Worm (Caenorhabditis elegans) whole organism, mixed stage, embryonic: ENCODE data around the gene srt-4.
"Not testable (repeated sequence)": the region's sequence is repeated elsewhere in the genome, so short reads cannot be mapped to it uniquely, and the experiment has no call there.

Experiments
- M03D4.4 ChIP-seq: sonication (generic microtip); optimal IDR thresholded peaks from 2 replicates; lab custom pipeline; 2017; ENCODE audit warnings: mild to moderate bottlenecking, missing genetic modification characterization, missing compliant biosample characterization
- bed-3 ChIP-seq: fragments of 200-800 bp; sonication (Bioruptor generic); optimal IDR thresholded peaks from 3 replicates; lab custom pipeline; 2018; ENCODE audit warnings: mild to moderate bottlenecking, missing genetic modification characterization, moderate library complexity, missing compliant biosample characterization
- blmp-1 ChIP-seq: fragments of 150-350 bp; optimal IDR thresholded peaks from 2 replicates; lab custom pipeline; 2014; ENCODE audit warnings: missing biosample characterization, missing genetic modification characterization
- ceh-39 ChIP-seq: fragments of 150-350 bp; optimal IDR thresholded peaks from 2 replicates; lab custom pipeline; 2014; ENCODE audit warnings: missing biosample characterization, missing genetic modification characterization
- ces-1 ChIP-seq: fragments of 150-350 bp; optimal IDR thresholded peaks from 2 replicates; lab custom pipeline; 2014; ENCODE audit warnings: missing biosample characterization, missing genetic modification reagents, missing genetic modification characterization
- cnd-1 ChIP-seq: fragments of 200-800 bp; sonication (Bioruptor generic); optimal IDR thresholded peaks from 2 replicates; lab custom pipeline; 2018; ENCODE audit warnings: mild to moderate bottlenecking, missing genetic modification characterization, missing compliant biosample characterization
- elt-1 ChIP-seq: sonication (generic microtip); optimal IDR thresholded peaks from 2 replicates; lab custom pipeline; 2017; ENCODE audit warnings: missing genetic modification characterization, mild to moderate bottlenecking, missing compliant biosample characterization, antibody characterized with exemption, moderate library complexity, borderline replicate concordance; ENCODE audit not compliant: insufficient read depth
- elt-3 ChIP-seq: fragments of 150-350 bp; optimal IDR thresholded peaks from 2 replicates; lab custom pipeline; 2014; ENCODE audit warnings: missing biosample characterization, missing genetic modification characterization
- flh-1 ChIP-seq: fragments of 200-800 bp; sonication (Bioruptor generic); optimal IDR thresholded peaks from 2 replicates; lab custom pipeline; 2018; ENCODE audit warnings: mild to moderate bottlenecking, missing genetic modification characterization, moderate library complexity, missing compliant biosample characterization
- hlh-1 ChIP-seq: fragments of 150-350 bp; optimal IDR thresholded peaks from 2 replicates; lab custom pipeline; 2014; ENCODE audit warnings: missing biosample characterization, missing genetic modification reagents, missing genetic modification characterization
- lsy-2 ChIP-seq: fragments of 150-350 bp; optimal IDR thresholded peaks from 2 replicates; lab custom pipeline; 2014; ENCODE audit warnings: missing biosample characterization, missing genetic modification characterization
- mab-5 ChIP-seq: fragments of 150-350 bp; optimal IDR thresholded peaks from 2 replicates; lab custom pipeline; 2014; ENCODE audit warnings: missing biosample characterization, missing genetic modification characterization
- mep-1 ChIP-seq: fragments of 150-350 bp; optimal IDR thresholded peaks from 2 replicates; lab custom pipeline; 2017; ENCODE audit warnings: missing biosample characterization, missing genetic modification reagents, missing genetic modification characterization, inconsistent platforms
- mls-2 ChIP-seq: sonication (generic microtip); optimal IDR thresholded peaks from 2 replicates; lab custom pipeline; 2016; ENCODE audit warnings: mild to moderate bottlenecking, missing genetic modification characterization, moderate library complexity, missing compliant biosample characterization
- nhr-12 ChIP-seq: fragments of 150-350 bp; optimal IDR thresholded peaks from 2 replicates; lab custom pipeline; 2014; ENCODE audit warnings: missing biosample characterization, missing genetic modification characterization
- nhr-2 ChIP-seq: fragments of 150-350 bp; optimal IDR thresholded peaks from 2 replicates; lab custom pipeline; 2014; ENCODE audit warnings: missing biosample characterization, missing genetic modification characterization
- nhr-237 ChIP-seq: fragments of 150-350 bp; optimal IDR thresholded peaks from 2 replicates; lab custom pipeline; 2014; ENCODE audit warnings: missing biosample characterization, missing genetic modification characterization
- nhr-28 ChIP-seq: fragments of 150-350 bp; optimal IDR thresholded peaks from 2 replicates; lab custom pipeline; 2014; ENCODE audit warnings: missing biosample characterization, missing genetic modification characterization
- nhr-76 ChIP-seq: sonication (generic microtip); optimal IDR thresholded peaks from 2 replicates; lab custom pipeline; 2017; ENCODE audit warnings: missing biosample characterization, missing genetic modification characterization
- pha-4 ChIP-seq: fragments of 150-350 bp; optimal IDR thresholded peaks from 2 replicates; lab custom pipeline; 2018; ENCODE audit warnings: missing biosample characterization, missing genetic modification reagents, missing genetic modification characterization
- sem-2 ChIP-seq: fragments of 200-800 bp; sonication (Bioruptor generic); optimal IDR thresholded peaks from 2 replicates; lab custom pipeline; 2018; ENCODE audit warnings: mild to moderate bottlenecking, missing genetic modification characterization, missing compliant biosample characterization
- snpc-4 ChIP-seq: fragments of 150-350 bp; optimal IDR thresholded peaks from 2 replicates; lab custom pipeline; 2014; ENCODE audit warnings: missing biosample characterization, missing genetic modification characterization
- sptf-1 ChIP-seq: sonication (generic microtip); optimal IDR thresholded peaks from 2 replicates; lab custom pipeline; 2017; ENCODE audit warnings: mild to moderate bottlenecking, missing genetic modification characterization, moderate library complexity, missing compliant biosample characterization
- tbx-8 ChIP-seq: fragments of 200-800 bp; sonication (Bioruptor generic); optimal IDR thresholded peaks from 2 replicates; lab custom pipeline; 2018; ENCODE audit warnings: mild to moderate bottlenecking, missing genetic modification characterization, moderate library complexity, missing compliant biosample characterization
- unc-120 ChIP-seq: sonication (generic microtip); optimal IDR thresholded peaks from 2 replicates; lab custom pipeline; 2017; ENCODE audit warnings: missing genetic modification characterization, missing compliant biosample characterization; ENCODE audit not compliant: poor library complexity, severe bottlenecking
- unc-39 ChIP-seq: fragments of 150-350 bp; optimal IDR thresholded peaks from 2 replicates; lab custom pipeline; 2014; ENCODE audit warnings: missing biosample characterization, missing genetic modification characterization
- unc-62 ChIP-seq: fragments of 150-350 bp; optimal IDR thresholded peaks from 2 replicates; lab custom pipeline; 2014; ENCODE audit warnings: missing biosample characterization, missing genetic modification reagents, missing genetic modification characterization
- ztf-11 ChIP-seq: fragments of 150-350 bp; optimal IDR thresholded peaks from 2 replicates; lab custom pipeline; 2014; ENCODE audit warnings: missing biosample characterization, missing genetic modification characterization

Gene srt-4

ce11 chrV:2592173-2592676 is 14.5 kb downstream of the srt-4 start, which contains the start of gene irg-3:
Gene irg-3 (plus strand): TSS chrV:2592591.
- TF ChIP-seq tbx-8 (GFP tag; lab: Kevin White, UChicago) = no peak
- no peak for TF ChIP-seq elt-1
- TF ChIP-seq nhr-76 (tag; lab: Kevin White, UChicago) = no peak
- TF ChIP-seq ces-1 = no peak
- no peak for TF ChIP-seq unc-62 (GFP tag; lab: Kevin White, UChicago)
- TF ChIP-seq nhr-2 (tag; lab: Kevin White, UChicago) = no peak
- no peak for TF ChIP-seq blmp-1 (tag; lab: Kevin White, UChicago)
- no peak for TF ChIP-seq ztf-11 (tag; lab: Kevin White, UChicago)

- TF ChIP-seq ceh-39 (tag; lab: Kevin White, UChicago) (no peak), cnd-1 (tag; lab: Kevin White, UChicago) (no peak), mls-2 (tag; lab: Kevin White, UChicago) (no peak), sptf-1 (tag; lab: Kevin White, UChicago) (no peak), bed-3 (no peak), sem-2 (GFP tag; lab: Kevin White, UChicago) (no peak), tbx-8 (GFP tag; lab: Kevin White, UChicago) (no peak), nhr-76 (tag; lab: Kevin White, UChicago) (no peak), elt-3 (tag; lab: Kevin White, UChicago) (no peak)
- TF ChIP-seq, all 35 proteins: peak for 0
These were observed 18.0 kb downstream of the srt-4 start for ce11 chrV:2595720-2596119.

- not testable (repeated sequence) for TF ChIP-seq nhr-76 (tag; lab: Kevin White, UChicago); nhr-28; ceh-39 (tag; lab: Kevin White, UChicago)
- TF ChIP-seq, all 35 proteins: peak for 0; not testable (repeated sequence) for 35
These were observed 21.1 kb downstream of the srt-4 start, which contains the start of gene F53E10.5 for ce11 chrV:2598830-2599229. Gene F53E10.5 (minus strand): TSS chrV:2598930.

ce11 chrV:2600543-2600942 is 22.8 kb downstream of the srt-4 start:
- TF ChIP-seq ces-1 (peak; percentile 36), mep-1 (tag; lab: Kevin White, UChicago) (peak; percentile 48), tbx-8 (GFP tag; lab: Kevin White, UChicago) (no peak), lsy-2 (peak; percentile 38), unc-120 (tag; lab: Kevin White, UChicago) (peak; percentile 38), nhr-237 (tag; lab: Kevin White, UChicago) (peak; percentile 63), nhr-12 (tag; lab: Kevin White, UChicago) (no peak)

- no peak for TF ChIP-seq hlh-1 (tag; lab: Kevin White, UChicago)
- TF ChIP-seq ceh-39 (tag; lab: Kevin White, UChicago) = no peak
- no peak for TF ChIP-seq ztf-11 (tag; lab: Kevin White, UChicago)
- TF ChIP-seq tbx-8 (GFP tag; lab: Kevin White, UChicago) = no peak
- TF ChIP-seq unc-39 (tag; lab: Kevin White, UChicago) = no peak
- TF ChIP-seq elt-3 (tag; lab: Kevin White, UChicago) = no peak
These were observed 24.1 kb downstream of the srt-4 start for ce11 chrV:2601817-2602216.

- no peak for TF ChIP-seq nhr-2 (tag; lab: Kevin White, UChicago)
- TF ChIP-seq ces-1 = peak; percentile 6
- TF ChIP-seq mep-1 (tag; lab: Kevin White, UChicago) = no peak
These were observed 25.4 kb downstream of the srt-4 start, which contains the start of gene F53E10.6 for ce11 chrV:2603056-2603455. Gene F53E10.6 (minus strand): TSS chrV:2603063.

- TF ChIP-seq M03D4.4 (tag; lab: Kevin White, UChicago) (no peak), snpc-4 (tag; lab: Kevin White, UChicago) (no peak), ztf-11 (tag; lab: Kevin White, UChicago) (no peak), tbx-8 (GFP tag; lab: Kevin White, UChicago) (no peak), lsy-2 (no peak), blmp-1 (tag; lab: Kevin White, UChicago) (no peak), nhr-76 (tag; lab: Kevin White, UChicago) (no peak), mls-2 (tag; lab: Kevin White, UChicago) (no peak), elt-1 (no peak), sem-2 (GFP tag; lab: Kevin White, UChicago) (no peak), nhr-28 (no peak), elt-3 (tag; lab: Kevin White, UChicago) (no peak), hlh-1 (tag; lab: Kevin White, UChicago) (no peak), pha-4 (tag; lab: Kevin White, UChicago) (no peak), flh-1 (GFP tag; lab: Kevin White, UChicago) (no peak), mab-5 (no peak), nhr-12 (tag; lab: Kevin White, UChicago) (no peak)
These were observed 30.6 kb downstream of the srt-4 start, which contains the start of gene acr-17 for ce11 chrV:2608352-2608751. Gene acr-17 (plus strand): TSS chrV:2608652.
